Fruit fly (Drosophila melanogaster) whole organism, embryonic: ENCODE results near the gene CG5592.
A peak's percentile ranks its signal among the peaks of the same experiment; 100 is the strongest.

Source experiments
- Ada2b ChIP-seq: fragments of 200-800 bp; sonication (Bioruptor generic); IDR thresholded peaks from 2 replicates; pipeline ENCODE4 v1.3.6; 2022; ENCODE audit warnings: missing biosample characterization, missing genetic modification characterization
- Atf6 ChIP-seq: fragments of 200-800 bp; sonication (Bioruptor generic); IDR thresholded peaks from 2 replicates; pipeline ENCODE4 v1.3.6; 2022; ENCODE audit warnings: missing biosample characterization, missing genetic modification characterization
- Awh ChIP-seq: fragments of 200-800 bp; sonication (Bioruptor generic); IDR thresholded peaks from 2 replicates; pipeline ENCODE4, ENCODE4 v1.3.6; 2022; ENCODE audit warnings: missing biosample characterization, missing genetic modification characterization
- BEAF-32 ChIP-seq: fragments of 200-800 bp; sonication (Bioruptor generic); optimal IDR thresholded peaks from 3 replicates; lab custom pipeline; 2017; ENCODE audit warnings: missing biosample characterization, missing genetic modification characterization, mild to moderate bottlenecking, moderate library complexity, missing genetic modification reagents
- CG1024 ChIP-seq: fragments of 200-800 bp; sonication (Bioruptor generic); IDR thresholded peaks from 2 replicates; pipeline ENCODE4 v1.3.6; 2022; ENCODE audit warnings: missing biosample characterization, missing genetic modification characterization
- CG10565 ChIP-seq: fragments of 200-800 bp; sonication (Bioruptor generic); optimal IDR thresholded peaks from 3 replicates; lab custom pipeline; 2016; ENCODE audit warnings: missing biosample characterization, mild to moderate bottlenecking, missing genetic modification characterization
- CG11093 ChIP-seq: fragments of 200-800 bp; sonication (Bioruptor generic); IDR thresholded peaks from 3 replicates; pipeline ENCODE4 v1.3.6; 2022; ENCODE audit warnings: missing biosample characterization, missing genetic modification characterization
- CG12104 ChIP-seq: fragments of 200-800 bp; sonication (Bioruptor generic); optimal IDR thresholded peaks from 3 replicates; lab custom pipeline; 2016; ENCODE audit warnings: missing biosample characterization, missing genetic modification characterization
- CG12155 ChIP-seq: fragments of 200-800 bp; sonication (Bioruptor generic); optimal IDR thresholded peaks from 3 replicates; lab custom pipeline; 2016; ENCODE audit warnings: missing biosample characterization, missing genetic modification characterization
- CG12769 ChIP-seq: fragments of 200-800 bp; sonication (Bioruptor generic); optimal IDR thresholded peaks from 2 replicates; lab custom pipeline; 2019; ENCODE audit warnings: missing biosample characterization, mild to moderate bottlenecking, missing genetic modification characterization, moderate library complexity
- CG13123 ChIP-seq: fragments of 200-800 bp; sonication (Bioruptor generic); optimal IDR thresholded peaks from 2 replicates; lab custom pipeline; 2016; ENCODE audit warnings: missing biosample characterization, missing genetic modification characterization
- CG13287 ChIP-seq: fragments of 200-800 bp; sonication (Bioruptor generic); IDR thresholded peaks from 2 replicates; pipeline ENCODE4 v1.3.6; 2022; ENCODE audit warnings: missing biosample characterization, missing genetic modification characterization; ENCODE audit not compliant: partially characterized antibody
- CG15514 ChIP-seq: fragments of 200-800 bp; sonication (Bioruptor generic); optimal IDR thresholded peaks from 3 replicates; lab custom pipeline; 2017; ENCODE audit warnings: missing biosample characterization, missing genetic modification characterization, mild to moderate bottlenecking, moderate library complexity, missing genetic modification reagents
- CG18619 ChIP-seq: fragments of 200-800 bp; sonication (Bioruptor generic); optimal IDR thresholded peaks from 3 replicates; lab custom pipeline; 2017; ENCODE audit warnings: missing biosample characterization, mild to moderate bottlenecking, missing genetic modification characterization
- CG18764 ChIP-seq: fragments of 200-800 bp; sonication (Bioruptor generic); optimal IDR thresholded peaks from 3 replicates; lab custom pipeline; 2016; ENCODE audit warnings: missing biosample characterization, missing genetic modification characterization
- CG3065 ChIP-seq: fragments of 200-800 bp; sonication (Bioruptor generic); optimal IDR thresholded peaks from 2 replicates; lab custom pipeline; 2016; ENCODE audit warnings: missing biosample characterization, missing genetic modification characterization
- CG3163 ChIP-seq: fragments of 200-800 bp; sonication (Bioruptor generic); optimal IDR thresholded peaks from 3 replicates; lab custom pipeline; 2016; ENCODE audit warnings: missing biosample characterization, missing genetic modification characterization
- CG33213 ChIP-seq: fragments of 200-800 bp; sonication (Bioruptor generic); optimal IDR thresholded peaks from 3 replicates; lab custom pipeline; 2016; ENCODE audit warnings: missing biosample characterization, missing genetic modification characterization
- CG43689 ChIP-seq: fragments of 200-800 bp; sonication (Bioruptor generic); IDR thresholded peaks from 2 replicates; pipeline ENCODE4 v1.3.6; 2022; ENCODE audit warnings: missing biosample characterization, missing genetic modification characterization
- CG4617 ChIP-seq: fragments of 200-800 bp; sonication (Bioruptor generic); optimal IDR thresholded peaks from 3 replicates; lab custom pipeline; 2016; ENCODE audit warnings: missing biosample characterization, missing genetic modification characterization, borderline replicate concordance
- CG4707 ChIP-seq: fragments of 200-800 bp; sonication (Bioruptor generic); optimal IDR thresholded peaks from 2 replicates; lab custom pipeline; 2018; ENCODE audit warnings: missing biosample characterization, mild to moderate bottlenecking, missing genetic modification characterization, moderate library complexity
- CG5245 ChIP-seq: fragments of 200-800 bp; sonication (Bioruptor generic); optimal IDR thresholded peaks from 3 replicates; lab custom pipeline; 2016; ENCODE audit warnings: missing biosample characterization, missing genetic modification characterization
- CG6813 ChIP-seq: fragments of 200-800 bp; sonication (Bioruptor generic); optimal IDR thresholded peaks from 2 replicates; lab custom pipeline; 2017; ENCODE audit warnings: missing biosample characterization, missing genetic modification characterization, mild to moderate bottlenecking, moderate library complexity, missing genetic modification reagents
- CG7928 ChIP-seq: fragments of 200-800 bp; sonication (Bioruptor generic); optimal IDR thresholded peaks from 2 replicates; lab custom pipeline; 2017; ENCODE audit warnings: missing biosample characterization, mild to moderate bottlenecking, missing genetic modification characterization
- CG7963 ChIP-seq: fragments of 200-800 bp; sonication (Bioruptor generic); IDR thresholded peaks from 3 replicates; pipeline ENCODE4 v1.3.6; 2022; ENCODE audit warnings: missing biosample characterization, missing genetic modification characterization; ENCODE audit not compliant: partially characterized antibody
- CoRest ChIP-seq: fragments of 200-800 bp; sonication (Bioruptor generic); optimal IDR thresholded peaks from 3 replicates; lab custom pipeline; 2018; ENCODE audit warnings: missing biosample characterization, mild to moderate bottlenecking, missing genetic modification characterization, moderate library complexity
- Dad ChIP-seq: fragments of 200-800 bp; sonication (Bioruptor generic); optimal IDR thresholded peaks from 3 replicates; lab custom pipeline; 2016; ENCODE audit warnings: missing biosample characterization, missing genetic modification characterization
- Dip3 ChIP-seq: fragments of 200-800 bp; sonication (Bioruptor generic); optimal IDR thresholded peaks from 3 replicates; lab custom pipeline; 2016; ENCODE audit warnings: missing biosample characterization, missing genetic modification characterization
- Dp ChIP-seq: fragments of 200-800 bp; sonication (Bioruptor generic); optimal IDR thresholded peaks from 2 replicates; lab custom pipeline; 2018; ENCODE audit warnings: missing biosample characterization, mild to moderate bottlenecking, missing genetic modification characterization, moderate library complexity
- Ets65A ChIP-seq: fragments of 200-800 bp; sonication (Bioruptor generic); peaks from one replicate; lab custom pipeline; 2016; ENCODE audit warnings: missing biosample characterization, missing genetic modification characterization
- Ets97D ChIP-seq: fragments of 200-800 bp; sonication (Bioruptor generic); optimal IDR thresholded peaks from 3 replicates; lab custom pipeline; 2016; ENCODE audit warnings: missing biosample characterization, missing genetic modification characterization
- Fer1 ChIP-seq: fragments of 200-800 bp; sonication (Bioruptor generic); optimal IDR thresholded peaks from 2 replicates; lab custom pipeline; 2017; ENCODE audit warnings: missing biosample characterization, mild to moderate bottlenecking, missing genetic modification characterization
- HLH54F ChIP-seq: fragments of 200-800 bp; sonication (Bioruptor generic); optimal IDR thresholded peaks from 3 replicates; lab custom pipeline; 2016; ENCODE audit warnings: missing biosample characterization, missing genetic modification characterization
- HmgZ ChIP-seq: fragments of 200-800 bp; sonication (Bioruptor generic); optimal IDR thresholded peaks from 2 replicates; lab custom pipeline; 2018; ENCODE audit warnings: missing biosample characterization, mild to moderate bottlenecking, missing genetic modification characterization
- Mad ChIP-seq: fragments of 200-800 bp; sonication (Bioruptor generic); optimal IDR thresholded peaks from 2 replicates; lab custom pipeline; 2016; ENCODE audit warnings: missing biosample characterization, missing genetic modification characterization
- Max ChIP-seq: fragments of 200-800 bp; sonication (Bioruptor generic); optimal IDR thresholded peaks from 2 replicates; lab custom pipeline; 2016; ENCODE audit warnings: missing biosample characterization, mild to moderate bottlenecking, missing genetic modification characterization
- Optix ChIP-seq: fragments of 200-800 bp; sonication (Bioruptor generic); IDR thresholded peaks from 3 replicates; pipeline ENCODE4 v1.3.6; 2022; ENCODE audit warnings: missing biosample characterization, missing genetic modification characterization
- Ptx1 ChIP-seq: fragments of 200-800 bp; sonication (Bioruptor generic); IDR thresholded peaks from 2 replicates; pipeline ENCODE4 v1.3.6; 2022; ENCODE audit warnings: missing biosample characterization, missing genetic modification characterization
- Ravus ChIP-seq: fragments of 200-800 bp; sonication (Bioruptor generic); IDR thresholded peaks from 2 replicates; pipeline ENCODE4 v1.3.6; 2022; ENCODE audit warnings: missing biosample characterization, missing genetic modification characterization
- Six4 ChIP-seq: fragments of 200-800 bp; sonication (Bioruptor generic); optimal IDR thresholded peaks from 2 replicates; lab custom pipeline; 2016; ENCODE audit warnings: missing biosample characterization, missing genetic modification characterization
- Trl ChIP-seq, 3 experiments: fragments of >200 bp in 2 of 3; fragments of 200-800 bp in 1 of 3; sonication (Bioruptor generic) in 1 of 3; optimal IDR thresholded peaks; 2 replicates in 1 of 3; 3 replicates in 2 of 3; lab custom pipeline; 2016 to 2017; ENCODE audit warnings: missing biosample characterization in 1 of 3, missing genetic modification characterization in 1 of 3
- ato ChIP-seq: fragments of 200-800 bp; sonication (Bioruptor generic); IDR thresholded peaks from 2 replicates; pipeline ENCODE4 v1.3.6; 2022; ENCODE audit warnings: missing biosample characterization, missing genetic modification characterization; ENCODE audit not compliant: partially characterized antibody
- cad ChIP-seq: fragments of >200 bp; optimal IDR thresholded peaks from 2 replicates; lab custom pipeline; 2017; ENCODE audit warnings: missing biosample characterization, missing genetic modification characterization
- cg ChIP-seq: fragments of 200-800 bp; sonication (Bioruptor generic); optimal IDR thresholded peaks from 3 replicates; lab custom pipeline; 2019; ENCODE audit warnings: missing biosample characterization, mild to moderate bottlenecking, missing genetic modification characterization, moderate library complexity
- dati ChIP-seq: fragments of 200-800 bp; sonication (Bioruptor generic); IDR thresholded peaks from 2 replicates; pipeline ENCODE4 v1.3.6; 2022; ENCODE audit warnings: missing biosample characterization, missing genetic modification characterization
- dysf ChIP-seq: fragments of 200-800 bp; sonication (Bioruptor generic); IDR thresholded peaks from 3 replicates; pipeline ENCODE4 v1.3.6; 2022; ENCODE audit warnings: missing biosample characterization, missing genetic modification characterization
- ham ChIP-seq: fragments of 200-800 bp; sonication (Bioruptor generic); IDR thresholded peaks from 2 replicates; pipeline ENCODE4 v1.3.6; 2022; ENCODE audit warnings: missing biosample characterization, missing genetic modification characterization
- insv ChIP-seq, 2 experiments: fragments of 200-800 bp; sonication (Bioruptor generic); optimal IDR thresholded peaks; 3 replicates each; lab custom pipeline; 2016 to 2018; ENCODE audit warnings: missing biosample characterization in 2 of 2, missing genetic modification characterization in 2 of 2
- kah ChIP-seq: fragments of 200-800 bp; sonication (Bioruptor generic); optimal IDR thresholded peaks from 2 replicates; lab custom pipeline; 2018; ENCODE audit warnings: missing biosample characterization, mild to moderate bottlenecking, missing genetic modification characterization
- pfk ChIP-seq: fragments of 200-800 bp; sonication (Bioruptor generic); optimal IDR thresholded peaks from 2 replicates; lab custom pipeline; 2018; ENCODE audit warnings: missing biosample characterization, mild to moderate bottlenecking, missing genetic modification characterization, moderate library complexity
- row ChIP-seq: fragments of 200-800 bp; sonication (Bioruptor generic); IDR thresholded peaks from 3 replicates; pipeline ENCODE4 v1.3.6; 2022; ENCODE audit warnings: missing biosample characterization, missing genetic modification characterization
- sens ChIP-seq: fragments of 200-800 bp; sonication (Bioruptor generic); peaks from one replicate; lab custom pipeline; 2016; ENCODE audit warnings: missing biosample characterization, missing genetic modification characterization

CG5592 gene

DNA sequence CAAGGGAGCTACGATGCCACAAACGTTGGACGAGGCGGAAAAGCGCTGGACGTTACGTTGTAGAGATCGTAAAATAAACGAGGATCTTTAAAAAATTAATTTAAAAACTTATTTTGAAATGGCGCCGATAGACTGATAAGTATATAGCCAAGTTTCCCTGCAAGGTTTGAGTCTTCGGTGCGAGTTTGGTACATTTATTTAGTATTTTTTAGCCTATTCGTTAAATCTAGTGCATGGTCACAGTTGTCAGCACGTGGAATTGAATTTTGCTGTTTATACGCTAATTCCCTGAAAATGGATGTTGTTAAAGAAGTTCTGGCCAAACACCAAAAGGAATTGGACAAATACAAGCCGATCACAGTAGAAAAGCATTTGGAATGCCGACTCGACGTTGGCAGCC, 1.9 kb downstream of the CG5592 start, which contains the start of gene CG32409 (continued):
- TF ChIP-seq insv (GFP tag; optimal IDR thresholded peaks at IDR 0.05; lab: Kevin White, UChicago) (no peak), Six4 (GFP tag; lab: Kevin White, UChicago) (no peak), CG3163 (no peak), CG7928 (GFP tag; lab: Kevin White, UChicago) (no peak), Dip3 (GFP tag; lab: Kevin White, UChicago) (no peak), CG11093 (GFP tag; lab: Robert Waterston, UW) (no peak), Max (peak; percentile 96), sens (GFP tag; lab: Kevin White, UChicago) (peak; percentile 39), Dp (GFP tag; lab: Kevin White, UChicago) (peak; percentile 96), Awh (no peak), CG13123 (no peak), cg (GFP tag; lab: Kevin White, UChicago) (no peak), BEAF-32 (peak; percentile 52), row (0 out of 3 replicates have a peak, but pooled peaks have one; percentile 9), CG15514 (GFP tag; lab: Kevin White, UChicago) (peak; percentile 62), Mad (GFP tag; lab: Kevin White, UChicago) (peak; percentile 25), Ada2b (GFP tag; lab: Robert Waterston, UW) (no peak), HmgZ (tag; lab: Kevin White, UChicago) (peak; percentile 55), CG12155 (GFP tag; lab: Kevin White, UChicago) (no peak), CG5245 (no peak), Ets97D (GFP tag; lab: Kevin White, UChicago) (peak; percentile 66), CG3065 (GFP tag; lab: Kevin White, UChicago) (no peak), CG10565 (GFP tag; lab: Kevin White, UChicago) (no peak), Fer1 (GFP tag; lab: Kevin White, UChicago) (no peak), CoRest (no peak), Trl (optimal IDR thresholded peaks at IDR 0.05; lab: Kevin White, UChicago) (no peak), Trl (GFP tag; optimal IDR thresholded peaks at IDR 0.05; lab: Kevin White, UChicago) (no peak), CG33213 (GFP tag; lab: Kevin White, UChicago) (peak; percentile 22), CG13287 (GFP tag; lab: Robert Waterston, UW) (peak; percentile 38; the same call in 1 of the 2 replicates), Dad (GFP tag; lab: Kevin White, UChicago) (no peak), CG6813 (GFP tag; lab: Kevin White, UChicago) (no peak), Ets65A (GFP tag; lab: Kevin White, UChicago) (no peak), HLH54F (GFP tag; lab: Kevin White, UChicago) (no peak), CG4617 (GFP tag; lab: Kevin White, UChicago) (peak; percentile 28), pfk (GFP tag; lab: Kevin White, UChicago) (no peak), cad (no peak), CG7963 (GFP tag; lab: Robert Waterston, UW) (no peak), dysf (GFP tag; lab: Robert Waterston, UW) (no peak), CG18764 (GFP tag; lab: Kevin White, UChicago) (no peak), CG43689 (no peak), CG12104 (no peak), Optix (no peak), Atf6 (no peak), CG18619 (GFP tag; lab: Kevin White, UChicago) (no peak), kah (GFP tag; lab: Kevin White, UChicago) (no peak), ham (GFP tag; lab: Robert Waterston, UW) (no peak), CG4707 (GFP tag; lab: Kevin White, UChicago) (no peak), dati (no peak), Ptx1 (no peak), Ravus (GFP tag; lab: Robert Waterston, UW) (no peak), CG1024 (no peak), ato (GFP tag; lab: Robert Waterston, UW) (peak; percentile 31; the same call in 1 of the 2 replicates), CG12769 (tag; lab: Kevin White, UChicago) (no peak)
